Worm (Caenorhabditis elegans) whole organism, L2 larva: ENCODE data around the gene W05H9.2.

ENCODE experiments used
- ama-1 ChIP-seq: fragments of 150-350 bp; optimal IDR thresholded peaks from 2 replicates; lab custom pipeline; 2018; ENCODE audit warnings: inconsistent platforms
- crh-2 ChIP-seq: sonication (generic microtip); optimal IDR thresholded peaks from 2 replicates; lab custom pipeline; 2017; ENCODE audit warnings: missing biosample characterization, missing genetic modification characterization
- nhr-237 ChIP-seq: fragments of 150-350 bp; optimal IDR thresholded peaks from 2 replicates; lab custom pipeline; 2014; ENCODE audit warnings: missing biosample characterization, missing genetic modification characterization
- nhr-77 ChIP-seq: fragments of 150-350 bp; optimal IDR thresholded peaks from 2 replicates; lab custom pipeline; 2014; ENCODE audit warnings: missing biosample characterization, missing genetic modification characterization
- unc-62 ChIP-seq: fragments of 150-350 bp; optimal IDR thresholded peaks from 2 replicates; lab custom pipeline; 2014; ENCODE audit warnings: missing biosample characterization, missing genetic modification reagents, missing genetic modification characterization

- TF ChIP-seq ama-1 (lab: Kevin White, UChicago) (no peak), nhr-237 (tag; lab: Kevin White, UChicago) (no peak), unc-62 (GFP tag; lab: Kevin White, UChicago) (no peak), nhr-77 (tag; lab: Kevin White, UChicago) (no peak), crh-2 (peak; percentile 57)
These were observed 4.9 kb downstream of the W05H9.2 start, which contains the start of gene lro-1 for ce11 chrX:6271718-6272117.
